Worm (Caenorhabditis elegans) whole organism, L4 larva: ENCODE measurements around the gene srt-63.

Experiments used
- aha-1 ChIP-seq: fragments of 150-350 bp; peaks from one replicate; lab custom pipeline; 2014; ENCODE audit warnings: missing biosample characterization, missing genetic modification characterization
- gei-8 ChIP-seq: fragments of 200-800 bp; sonication (Bioruptor generic); optimal IDR thresholded peaks from 2 replicates; lab custom pipeline; 2018; ENCODE audit warnings: mild to moderate bottlenecking, missing genetic modification characterization, missing compliant biosample characterization
- mep-1 ChIP-seq: fragments of 150-350 bp; sonication (generic microtip); optimal IDR thresholded peaks from 3 replicates; lab custom pipeline; 2014; ENCODE audit warnings: missing biosample characterization, missing genetic modification characterization

ce11 chrV:3208940-3209339, 47.0 kb downstream of the srt-63 start:
- no peak for TF ChIP-seq aha-1 (tag; lab: Kevin White, UChicago)
- TF ChIP-seq gei-8: no peak
- no peak for TF ChIP-seq mep-1 (tag; lab: Kevin White, UChicago)
